Fruit fly (Drosophila melanogaster) ovary, adult (tissue): ENCODE measurements around the gene CAH3.

Source experiments
- CG17801 ChIP-seq: fragments of 200-800 bp; optimal IDR thresholded peaks from 2 replicates; lab custom pipeline; 2019; ENCODE audit warnings: missing biosample characterization, mild to moderate bottlenecking, missing genetic modification characterization, moderate library complexity; ENCODE audit not compliant: partially characterized antibody

The CAH3 gene

DNA sequence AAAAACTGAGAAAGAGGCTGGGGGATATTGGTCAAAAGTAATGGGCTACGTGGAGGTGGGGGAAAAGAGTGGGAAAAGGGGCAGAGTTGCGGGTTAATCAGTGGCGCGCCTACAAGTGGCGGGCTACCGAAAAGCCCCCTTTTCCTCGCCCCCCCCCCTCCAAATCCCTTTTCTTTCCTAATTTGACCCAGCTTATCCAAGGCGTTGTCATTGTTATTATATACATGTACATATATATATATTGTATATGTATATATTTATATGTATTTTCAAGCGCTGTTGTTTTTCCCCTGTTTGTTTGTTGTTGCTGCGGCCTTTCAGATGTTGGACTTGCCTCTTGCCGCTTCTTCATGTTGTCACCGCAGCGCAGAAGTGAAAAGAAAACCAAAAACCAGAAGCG is 14.0 kb upstream of the CAH3 start:
- TF ChIP-seq CG17801 (GFP tag; lab: Kevin White, UChicago) = no peak

DNA sequence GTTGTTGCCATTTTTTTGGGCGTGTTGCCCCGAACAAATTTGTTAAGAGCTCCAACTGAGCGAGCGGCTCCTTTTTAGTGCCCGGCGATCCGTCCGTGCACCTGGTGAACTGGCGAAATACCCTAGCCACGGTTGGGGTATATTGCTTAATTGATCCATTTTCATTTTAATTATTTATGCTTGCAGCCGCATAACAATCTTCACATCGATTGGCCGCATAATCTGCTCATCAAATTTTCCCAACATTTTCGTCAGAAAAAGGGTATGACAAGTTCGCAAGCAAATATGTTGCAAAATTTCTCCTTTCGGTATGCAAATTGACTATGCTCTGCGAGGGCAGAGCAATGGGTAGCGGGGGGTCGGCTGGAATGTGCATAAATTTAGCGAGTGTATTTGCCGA is 13.3 kb upstream of the CAH3 start:
- TF ChIP-seq CG17801 (GFP tag; lab: Kevin White, UChicago) = no peak

DNA sequence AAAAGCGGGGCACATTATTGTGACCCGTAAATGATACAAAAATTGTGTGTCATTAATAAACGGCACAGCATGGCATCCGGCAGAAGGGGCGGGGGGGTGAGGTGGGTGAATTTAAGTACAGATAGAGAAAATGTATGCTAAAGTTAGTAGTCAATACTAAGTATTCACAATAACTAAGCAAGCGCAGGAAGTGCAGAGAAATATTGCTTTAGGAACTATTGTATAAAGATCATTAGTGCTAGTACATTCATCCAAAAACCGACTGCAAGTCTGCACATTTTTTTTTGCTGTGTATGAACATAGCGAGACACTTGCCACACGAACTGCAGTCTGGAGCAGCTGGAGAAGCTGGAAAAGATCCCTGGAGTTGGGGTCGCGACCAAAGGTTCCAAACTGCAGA is 11.6 kb upstream of the CAH3 start:
- no peak for TF ChIP-seq CG17801 (GFP tag; lab: Kevin White, UChicago)

DNA sequence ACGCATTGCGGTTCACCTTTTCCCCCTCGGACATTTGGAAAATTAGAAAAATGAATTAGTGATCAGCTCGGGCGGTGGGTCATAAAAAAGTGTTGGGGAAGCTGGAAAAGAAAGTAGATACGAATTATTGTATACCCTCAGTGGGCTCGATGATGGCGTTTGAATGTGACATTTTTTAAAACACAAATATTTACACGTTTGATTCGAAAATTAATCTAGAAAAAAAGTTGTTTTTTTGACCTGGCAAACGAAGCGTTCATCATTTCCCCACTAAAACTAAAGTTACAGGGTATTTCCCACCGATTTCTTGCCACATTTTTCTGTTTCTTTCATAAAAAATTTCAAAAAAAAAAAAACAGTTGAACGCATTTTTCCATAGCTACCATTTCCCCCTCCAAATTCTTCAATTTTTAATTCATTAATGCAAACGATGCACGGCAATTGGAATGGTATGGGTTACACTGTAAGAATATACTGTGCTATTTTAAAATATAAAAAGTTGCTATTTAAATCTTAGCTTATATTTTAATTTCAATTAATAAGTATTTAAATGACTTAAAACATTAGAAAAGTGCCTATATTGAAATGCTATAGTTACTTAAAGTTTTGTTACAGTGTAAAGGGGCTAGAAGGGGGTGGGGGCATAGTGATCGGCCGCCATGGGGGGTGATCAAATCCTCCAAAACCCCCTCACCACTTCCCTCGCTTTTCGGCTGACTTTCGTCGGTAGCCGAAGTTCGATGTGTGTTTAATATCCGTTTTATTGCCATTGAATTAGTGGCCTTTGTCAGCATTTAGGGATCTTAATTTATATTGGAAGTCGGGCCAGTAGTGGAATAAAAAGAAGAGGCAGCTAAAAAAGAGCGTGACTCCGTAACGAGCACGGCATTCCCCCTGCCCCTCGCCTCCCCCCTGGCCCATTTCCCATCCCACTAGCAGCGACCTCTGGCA is 9.4 kb upstream of the CAH3 start:
- no peak for TF ChIP-seq CG17801 (GFP tag; lab: Kevin White, UChicago)

DNA sequence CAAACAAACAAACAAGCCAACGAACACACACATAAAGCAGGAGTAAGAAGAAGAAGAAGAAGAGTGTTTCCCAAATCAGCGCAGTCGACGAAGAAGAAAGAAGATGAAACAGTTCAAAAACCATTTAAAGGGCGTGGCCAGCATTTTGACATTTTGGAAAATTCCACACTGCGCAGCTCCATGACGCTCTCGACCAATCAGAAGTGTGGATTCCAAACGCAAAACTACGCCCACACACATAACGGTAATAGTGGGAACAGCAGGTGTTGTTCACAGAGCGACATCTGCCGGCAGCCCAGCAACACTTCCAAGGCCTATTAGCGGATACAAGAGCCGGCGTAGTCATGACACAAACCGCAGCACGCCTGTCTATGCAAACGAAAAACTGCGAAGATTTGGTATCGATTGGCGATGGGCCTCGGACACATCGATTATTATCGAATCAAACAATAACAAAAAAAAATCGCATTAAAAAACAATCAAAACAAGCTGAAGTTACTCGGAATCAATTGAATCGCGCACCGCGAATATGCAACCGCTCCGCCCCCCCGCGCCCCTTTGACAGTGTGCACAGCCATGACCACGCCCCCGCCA is 4.3 kb upstream of the CAH3 start, which contains the start of gene Rubicon:
Gene Rubicon, plus strand, starts transcription at position 433 of the 594 bp plus-strand sequence.
- TF ChIP-seq CG17801 (GFP tag; lab: Kevin White, UChicago) = peak; percentile 87

DNA sequence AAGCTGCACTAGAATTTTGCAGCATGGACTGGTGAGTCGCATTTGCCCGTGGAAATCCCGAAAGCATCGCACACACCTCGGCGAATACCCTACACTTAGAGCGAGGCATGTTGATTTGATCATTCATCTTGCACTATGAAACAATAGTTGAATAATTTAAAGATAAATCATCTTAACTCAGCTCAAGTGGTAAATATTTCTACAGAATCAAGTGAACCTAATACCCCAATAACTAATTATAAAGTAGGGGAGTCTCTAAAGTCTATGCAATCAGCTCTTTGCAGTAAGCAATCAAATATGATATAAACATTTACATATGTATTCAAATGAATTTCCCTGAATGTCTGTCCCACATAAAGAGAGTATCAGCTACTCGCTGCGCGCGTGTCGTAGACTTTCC is 3.6 kb upstream of the CAH3 start:
- no peak for TF ChIP-seq CG17801 (GFP tag; lab: Kevin White, UChicago)

DNA sequence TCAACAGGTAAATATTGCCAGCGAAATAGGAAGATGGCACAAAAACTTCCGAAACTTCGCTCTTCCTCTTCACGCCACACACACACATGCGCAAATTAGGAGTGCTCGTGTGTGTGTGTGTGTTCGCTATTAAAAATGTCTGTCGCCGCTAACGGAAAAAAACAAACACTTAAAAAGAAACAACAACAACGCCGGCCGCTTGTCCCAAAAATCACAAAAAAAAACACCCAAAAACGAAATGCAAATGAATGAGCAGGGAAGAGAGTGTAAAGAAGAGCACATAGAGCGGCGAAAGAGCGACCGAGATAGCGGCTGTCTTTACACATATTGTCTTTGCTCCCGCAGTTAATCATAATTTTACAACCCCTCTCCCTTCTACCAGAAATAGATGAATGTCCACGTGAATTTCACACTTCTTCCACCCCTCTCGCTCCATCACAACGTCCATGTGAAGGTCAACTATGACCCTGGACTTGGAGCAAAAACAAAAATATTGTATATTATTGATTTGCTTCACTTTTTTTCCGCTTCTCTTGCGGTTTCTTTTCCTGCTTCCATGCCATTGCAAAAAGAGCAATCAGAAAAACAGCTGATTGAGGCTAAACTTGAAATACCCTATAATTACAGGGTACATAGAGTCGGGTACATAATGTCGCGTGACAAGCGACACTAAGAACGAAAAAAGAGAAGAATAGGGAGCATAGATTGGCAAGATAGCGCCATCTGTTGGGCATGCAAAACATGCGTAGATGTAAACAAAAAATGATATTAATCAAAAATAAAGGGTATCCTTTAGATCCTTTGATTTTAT is 975 bp downstream of the CAH3 start:
- no peak for TF ChIP-seq CG17801 (GFP tag; lab: Kevin White, UChicago)

DNA sequence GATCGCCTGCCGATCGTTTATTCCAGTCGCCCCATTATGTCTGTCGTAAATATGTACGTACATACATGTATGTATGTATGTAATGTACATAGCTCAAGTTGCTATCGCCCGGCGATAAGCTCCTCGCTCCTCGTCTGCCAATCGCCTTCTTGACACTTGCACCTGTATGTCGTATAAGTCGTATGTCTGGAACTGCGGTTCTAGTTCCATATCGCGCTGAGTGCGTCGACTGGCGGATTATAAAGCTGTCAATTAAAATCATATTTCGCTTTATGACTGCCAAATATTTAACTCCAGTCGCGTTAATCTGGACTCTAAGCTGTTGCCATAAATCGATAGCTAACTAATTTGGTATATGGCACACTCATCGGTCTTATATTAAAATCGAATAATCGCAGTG is 4.3 kb downstream of the CAH3 start:
- TF ChIP-seq CG17801 (GFP tag; lab: Kevin White, UChicago) = no peak

DNA sequence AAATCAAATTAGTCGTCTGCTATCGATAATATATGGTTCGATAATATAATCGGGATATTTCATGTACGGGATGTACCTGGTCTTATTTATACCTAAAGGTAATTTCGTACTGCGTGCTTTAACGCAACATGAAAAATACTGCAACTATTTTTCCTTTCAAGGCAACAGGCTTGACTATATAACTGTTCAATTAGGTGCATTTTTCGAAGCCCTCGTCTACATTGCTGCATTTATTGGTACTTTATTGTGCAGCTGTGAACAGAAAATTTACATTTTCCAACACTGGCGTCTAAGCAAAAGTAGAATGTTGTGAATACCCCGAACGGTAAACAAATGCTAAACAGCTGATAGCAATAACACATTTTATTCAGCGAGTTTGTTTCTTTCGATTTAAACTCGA is 9.0 kb downstream of the CAH3 start, which contains the start of the genes Ppt1 and Ogg1:
Gene Ppt1, minus strand, starts transcription at position 225 of the 400 bp plus-strand sequence.
Gene Ogg1, plus strand, starts transcription at position 325 of the 400 bp plus-strand sequence.
- TF ChIP-seq CG17801 (GFP tag; lab: Kevin White, UChicago) = peak; percentile 70

DNA sequence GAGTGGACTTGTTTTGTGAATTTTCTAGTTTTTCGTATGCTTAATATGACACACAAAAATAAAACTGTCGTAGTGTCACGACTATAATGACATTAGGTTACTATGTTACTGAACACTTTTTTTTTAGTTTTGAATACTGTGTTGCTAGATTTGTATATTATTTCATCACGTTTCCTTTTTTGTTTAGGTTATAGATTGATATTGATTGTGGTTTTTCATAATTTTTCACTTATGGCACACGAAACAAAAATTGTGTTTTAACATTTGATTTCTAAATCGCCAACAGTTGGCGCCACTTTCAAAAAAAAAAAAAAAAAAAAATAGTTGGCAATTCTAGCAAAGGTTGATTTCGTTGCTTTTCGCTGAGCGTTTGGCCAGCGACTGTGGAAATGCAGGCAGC is 12.5 kb downstream of the CAH3 start, which contains the start of gene CG11294:
Gene CG11294, minus strand, starts transcription at position 101 of the 400 bp plus-strand sequence.
- no peak for TF ChIP-seq CG17801 (GFP tag; lab: Kevin White, UChicago)

DNA sequence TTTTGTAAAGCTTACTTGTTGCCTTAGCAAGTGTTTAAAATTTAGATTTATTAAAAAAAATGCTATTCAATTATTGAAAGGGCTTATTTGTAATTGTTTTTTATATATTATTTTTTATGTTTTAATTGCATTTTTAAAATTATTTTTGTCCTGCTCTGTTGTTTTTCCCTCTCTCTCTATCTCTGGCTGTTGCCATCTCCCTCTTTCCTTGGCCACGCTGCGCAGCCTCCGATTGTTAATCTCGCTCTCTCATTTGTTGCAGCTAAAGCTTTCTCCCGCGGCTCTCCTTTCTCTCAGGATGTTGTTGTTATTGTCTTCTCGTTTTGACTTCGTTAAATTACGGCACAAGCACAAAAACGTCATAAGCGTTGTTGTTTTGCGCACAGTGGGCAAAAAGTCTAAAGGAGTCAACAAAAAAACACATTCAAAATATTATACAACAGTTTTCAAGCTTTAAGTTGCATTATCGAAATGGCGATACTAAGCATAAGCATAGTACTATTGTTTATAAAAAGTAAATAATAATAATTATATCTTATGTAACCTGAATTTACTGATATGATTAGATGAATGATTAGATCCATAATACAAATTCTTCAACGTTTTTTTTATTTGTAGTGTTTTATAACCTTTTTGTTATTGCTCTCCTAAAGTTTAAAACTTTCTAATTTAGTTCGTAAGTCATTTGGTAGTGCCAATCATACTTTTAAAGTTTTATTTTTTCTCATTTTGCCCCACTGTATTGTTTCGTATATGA is 13.2 kb downstream of the CAH3 start:
- no peak for TF ChIP-seq CG17801 (GFP tag; lab: Kevin White, UChicago)

DNA sequence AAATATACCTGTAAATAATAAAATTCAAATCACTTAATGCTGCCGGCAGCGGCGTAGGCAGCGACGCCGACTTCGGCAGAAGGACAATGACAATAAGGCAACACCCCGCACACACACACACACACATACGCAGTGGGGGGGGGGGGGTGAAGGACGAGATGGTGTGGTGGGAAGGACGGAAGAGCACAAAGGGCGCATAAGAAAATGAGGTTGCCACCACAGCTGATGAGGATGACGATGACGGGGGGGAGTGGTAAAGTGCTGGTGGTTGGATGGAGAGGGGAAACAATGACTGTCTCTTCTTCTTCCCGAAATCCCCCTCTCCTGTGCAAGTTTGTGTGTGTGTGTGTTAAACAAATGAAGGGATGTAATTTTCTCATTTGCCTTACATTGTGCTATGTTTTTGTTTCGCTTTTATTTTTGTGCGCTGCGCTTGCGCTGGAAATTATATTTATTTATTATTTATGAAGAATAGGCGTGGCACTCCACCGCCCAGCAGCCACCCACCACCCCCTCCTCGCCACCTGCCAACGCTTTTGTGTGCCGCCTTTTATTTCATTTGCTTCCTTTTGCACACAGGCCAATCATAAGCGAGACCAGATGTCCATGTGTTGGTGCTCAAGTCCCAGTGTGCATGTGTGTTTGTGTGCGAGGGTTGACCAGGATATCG is 13.9 kb downstream of the CAH3 start:
- no peak for TF ChIP-seq CG17801 (GFP tag; lab: Kevin White, UChicago)

DNA sequence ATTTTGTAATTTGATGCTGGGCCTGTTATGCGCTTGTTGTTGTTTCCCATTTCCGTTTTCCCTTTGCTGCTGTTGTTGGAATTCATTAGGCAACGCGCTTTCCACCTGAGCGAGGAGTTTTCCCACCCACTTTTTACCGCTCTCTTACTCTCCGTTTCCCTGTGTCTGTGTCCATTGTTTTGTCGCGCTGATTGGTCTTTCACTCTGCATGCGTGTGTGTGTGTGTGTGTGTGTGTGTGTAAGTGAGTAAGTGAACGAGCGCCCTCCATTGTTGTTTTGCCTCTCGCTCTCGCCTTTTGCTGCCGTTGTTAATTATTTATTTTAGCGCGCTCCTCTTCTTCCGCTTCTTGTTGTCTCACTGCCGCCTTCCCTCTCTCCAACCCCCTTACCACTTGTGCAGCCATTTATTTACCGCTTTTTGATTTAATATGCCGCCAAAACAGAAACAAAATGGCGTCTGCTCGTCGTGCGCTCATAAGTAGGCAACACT is 15.1 kb downstream of the CAH3 start:
- TF ChIP-seq CG17801 (GFP tag; lab: Kevin White, UChicago) = no peak
